Fruit fly (Drosophila melanogaster): Measurements from ENCODE around the gene CG3062.

CG3062 gene

DNA sequence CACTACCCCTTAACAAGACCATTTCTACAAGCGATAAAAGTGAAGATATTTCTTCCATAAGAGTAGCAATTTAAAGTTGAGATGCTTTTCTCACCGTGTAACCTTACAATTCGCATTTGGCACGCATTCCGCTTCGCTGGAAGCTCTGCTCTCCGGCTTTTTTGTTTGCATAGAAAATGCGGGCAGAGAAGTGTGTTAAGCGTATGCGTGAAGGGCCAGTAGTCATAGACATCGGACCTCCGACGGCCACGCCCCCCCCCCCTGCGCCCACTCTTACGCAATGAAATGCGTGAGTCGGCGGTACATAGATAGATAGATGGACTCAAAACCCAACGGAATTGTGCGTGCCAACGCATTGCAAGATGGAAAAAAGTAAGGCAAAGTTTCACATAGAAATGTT is 24.8 kb upstream of the CG3062 start:
- no peak for TF ChIP-seq CG17801 (GFP tag; optimal IDR thresholded peaks at IDR 0.05; ENCODE audit: partially characterized antibody)

DNA sequence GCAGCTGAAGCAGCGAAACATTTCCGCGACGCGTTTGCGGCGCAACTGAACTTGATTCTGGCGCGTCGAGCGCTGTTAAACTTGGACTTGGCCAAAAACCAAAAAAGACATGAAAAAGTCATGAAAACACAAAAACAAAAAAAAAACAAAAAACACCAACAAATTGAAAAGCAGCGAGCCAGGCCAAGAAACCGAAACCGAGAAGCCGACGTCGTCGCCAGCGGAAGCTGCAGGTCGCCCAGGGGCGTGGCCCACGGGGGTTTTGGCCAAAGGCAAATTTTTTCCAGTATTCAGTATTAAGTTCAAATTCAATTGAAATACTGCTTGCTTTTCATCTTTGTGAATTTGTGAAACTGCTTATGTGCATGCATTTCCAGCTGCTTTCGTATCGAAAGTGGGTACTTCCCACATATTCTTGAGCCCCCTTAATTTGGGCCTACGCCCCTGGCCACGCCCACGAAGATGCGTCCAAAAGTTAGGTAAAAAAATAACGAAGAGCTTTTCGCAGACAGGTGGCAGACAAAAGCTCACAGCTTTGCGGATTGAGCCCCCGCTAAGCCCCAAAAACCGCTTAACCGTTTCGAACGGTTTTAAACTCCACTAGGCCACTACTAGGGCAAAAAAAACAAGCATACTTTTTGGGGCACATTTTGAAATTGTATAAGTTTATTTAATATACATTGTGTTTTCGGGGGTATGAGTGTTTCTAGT is 22.1 kb upstream of the CG3062 start, which contains the start of gene CG3009:
TSS of gene CG3009 (minus strand) at position 51 of the 711 bp plus-strand sequence.
- TF ChIP-seq CG17801 (GFP tag; optimal IDR thresholded peaks at IDR 0.05; ENCODE audit: partially characterized antibody) = peak; percentile 91

DNA sequence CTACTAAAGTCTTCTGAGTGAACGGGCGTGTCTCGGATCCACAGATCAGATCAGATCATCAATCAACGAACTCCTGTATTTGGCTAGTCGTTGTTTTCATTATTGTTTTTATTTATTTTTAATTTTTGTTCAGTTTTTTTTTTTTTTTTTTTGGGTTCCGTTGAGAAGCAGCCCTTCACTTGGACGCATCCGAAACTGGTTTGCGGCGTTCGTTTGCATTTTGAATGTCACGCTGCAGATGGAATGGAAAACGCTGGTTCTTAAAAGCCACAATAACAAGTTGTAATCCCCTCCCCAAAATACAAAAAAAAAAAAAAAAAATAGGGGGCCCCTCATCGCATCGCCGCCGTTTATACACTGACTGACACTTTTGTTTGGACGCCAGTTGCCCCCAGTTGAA is 19.4 kb upstream of the CG3062 start:
- TF ChIP-seq CG17801 (GFP tag; optimal IDR thresholded peaks at IDR 0.05; ENCODE audit: partially characterized antibody) = no peak

DNA sequence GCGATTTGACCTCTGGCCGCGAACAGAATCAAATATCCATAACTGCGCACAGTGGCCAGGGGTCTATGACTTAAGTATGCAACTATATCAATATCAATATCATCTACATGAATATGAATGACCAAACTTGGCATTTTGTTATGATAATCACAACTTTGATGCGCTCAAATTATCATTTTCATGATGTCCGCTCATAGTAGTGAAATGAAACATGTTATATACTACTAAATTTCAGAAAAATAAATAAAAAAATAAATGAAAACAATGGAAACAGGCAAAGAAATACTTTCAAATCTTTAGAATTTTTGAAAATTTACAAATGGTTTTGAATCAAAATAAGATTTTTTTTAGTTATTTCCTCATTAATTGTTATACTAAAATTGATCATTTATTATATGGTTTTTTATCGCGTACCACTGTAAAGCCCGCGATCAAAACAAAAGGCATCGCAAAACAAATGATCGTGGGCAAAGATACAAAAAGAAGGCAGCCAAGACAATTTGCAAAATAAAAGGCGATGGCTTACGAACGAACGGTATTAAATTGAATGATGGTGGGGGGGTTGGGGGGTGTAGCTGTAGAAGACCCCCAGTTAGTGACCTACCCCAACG is 16.1 kb upstream of the CG3062 start:
- TF ChIP-seq CG17801 (GFP tag; optimal IDR thresholded peaks at IDR 0.05; ENCODE audit: partially characterized antibody) = peak; percentile 15

DNA sequence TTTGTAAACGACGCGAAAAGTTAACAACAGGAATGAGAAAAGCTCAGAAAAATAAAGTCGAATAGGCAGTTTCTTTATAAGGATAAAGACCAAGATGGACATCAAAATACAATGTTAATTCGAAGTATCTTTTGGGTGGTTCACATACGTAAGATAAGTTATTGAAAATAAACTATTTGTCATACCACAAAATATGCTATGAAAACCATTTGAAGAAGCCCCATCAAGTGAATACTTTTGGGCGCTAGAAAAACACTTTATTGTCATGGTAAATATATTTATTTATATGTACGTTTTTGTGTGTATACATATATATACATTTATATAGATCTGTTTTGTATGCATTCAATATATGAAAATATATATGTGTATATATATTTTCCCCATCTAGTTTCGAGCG is 13.2 kb upstream of the CG3062 start:
- peak; percentile 59 for TF ChIP-seq CG17801 (GFP tag; optimal IDR thresholded peaks at IDR 0.05; ENCODE audit: partially characterized antibody)

DNA sequence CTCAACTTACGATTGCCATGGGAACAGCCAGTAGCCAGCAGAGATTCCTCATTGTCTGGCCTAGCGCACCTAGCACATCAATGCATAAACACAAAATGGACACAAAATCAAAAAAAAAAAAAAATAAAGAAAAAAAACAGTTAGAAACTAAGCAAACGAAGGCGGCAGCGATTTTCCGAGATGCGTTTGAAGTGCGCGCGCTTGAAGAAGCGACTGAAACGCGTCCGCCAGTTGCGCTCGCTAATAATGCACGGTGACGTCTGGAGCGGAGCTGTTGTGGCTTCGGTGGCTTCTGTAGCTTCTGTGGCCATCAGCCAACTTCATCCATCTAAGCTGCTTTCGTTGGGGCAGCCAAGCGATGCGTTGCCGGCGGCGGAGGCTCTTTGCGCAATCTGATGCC is 9.7 kb upstream of the CG3062 start, which contains the start of gene CG15473:
TSS of gene CG15473 (minus strand) at position 101 of the 400 bp plus-strand sequence.
- TF ChIP-seq CG17801 (GFP tag; optimal IDR thresholded peaks at IDR 0.05; ENCODE audit: partially characterized antibody) = no peak

DNA sequence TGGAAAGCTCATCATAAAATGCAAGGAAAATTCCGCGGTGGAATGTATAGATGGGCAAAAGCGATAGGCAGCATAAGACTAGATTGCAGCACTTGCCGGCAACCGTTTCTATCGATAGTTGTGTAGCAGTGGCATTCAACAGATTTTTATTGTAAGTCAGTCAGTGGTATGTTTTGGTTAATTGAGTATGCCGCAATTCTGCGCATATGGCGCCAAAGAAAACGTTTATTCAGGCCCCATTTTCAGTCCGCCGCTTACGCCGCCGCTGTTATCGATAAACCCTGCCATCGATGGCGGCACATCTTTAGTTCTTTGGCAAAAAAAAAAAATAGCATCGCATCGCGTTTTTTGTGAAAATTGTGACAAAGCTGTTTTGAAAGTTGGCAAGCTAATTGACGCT is 5.1 kb upstream of the CG3062 start, which contains the start of the genes Cbp80 and Torsin:
TSS of gene Cbp80 (plus strand) at position 265 of the 400 bp plus-strand sequence.
TSS of gene Torsin (minus strand) at position 282 of the 400 bp plus-strand sequence.
- TF ChIP-seq CG17801 (GFP tag; optimal IDR thresholded peaks at IDR 0.05; ENCODE audit: partially characterized antibody) = peak; percentile 61

DNA sequence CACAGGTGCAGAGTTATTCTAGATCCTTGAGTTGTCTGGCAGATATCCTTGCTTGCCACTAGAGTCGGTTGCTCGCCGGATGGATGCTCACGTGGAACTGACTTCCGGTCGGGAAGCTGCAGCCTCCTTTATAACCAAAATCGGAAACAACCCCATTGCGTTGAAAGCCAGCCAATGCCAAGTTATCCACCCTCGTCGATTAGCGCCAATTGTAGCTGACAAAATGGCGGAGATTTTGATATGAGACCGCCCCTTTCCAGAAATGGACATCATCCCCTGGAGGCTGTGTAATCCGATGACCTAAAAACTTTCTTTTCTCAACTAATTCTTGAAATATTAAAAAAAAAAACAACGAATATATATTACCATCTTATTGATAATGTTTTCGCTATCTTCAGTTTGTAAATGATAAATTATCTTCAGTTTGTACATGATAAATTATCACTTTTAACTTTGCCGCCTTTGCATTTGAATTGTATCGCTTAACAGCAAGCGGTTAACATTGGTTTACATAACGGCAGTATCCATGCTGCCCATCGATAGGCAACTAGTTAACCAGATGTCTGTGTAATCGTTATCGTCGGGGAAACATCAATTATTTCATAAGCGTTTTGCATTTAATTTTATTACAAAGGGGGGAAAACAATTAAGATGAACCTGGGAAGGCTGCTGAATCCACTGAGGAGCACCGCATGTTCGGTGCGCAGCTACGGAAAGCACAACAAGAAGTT is 2.8 kb upstream of the CG3062 start, which contains the start of the genes HLH4C and mRpL30:
TSS of gene HLH4C (minus strand) at position 99 of the 731 bp plus-strand sequence.
TSS of gene mRpL30 (plus strand) at position 556 of the 731 bp plus-strand sequence.
- TF ChIP-seq CG17801 (GFP tag; optimal IDR thresholded peaks at IDR 0.05; ENCODE audit: partially characterized antibody) = peak; percentile 3

DNA sequence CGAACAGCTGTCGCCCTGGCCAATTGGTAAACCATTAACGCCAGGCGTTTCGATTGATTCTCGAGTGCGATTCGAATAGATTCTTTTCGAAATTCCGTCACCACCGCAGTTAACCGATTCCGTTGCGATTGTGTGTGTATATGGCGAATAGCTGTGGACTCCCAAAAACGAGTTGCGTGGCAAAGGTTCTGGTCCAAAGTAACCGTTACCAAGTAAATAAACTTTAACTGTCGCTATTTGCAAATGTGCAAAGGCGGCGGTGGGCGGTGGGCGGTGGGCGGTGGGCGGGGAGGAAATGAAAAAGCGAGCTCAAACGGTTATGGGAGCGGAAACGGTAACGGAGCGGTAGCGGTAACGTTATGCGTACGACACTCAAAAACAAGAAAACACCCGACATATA is 781 bp downstream of the CG3062 start, which contains the start of gene CG3081:
TSS of gene CG3081 (minus strand) at position 101 of the 400 bp plus-strand sequence.
- TF ChIP-seq CG17801 (GFP tag; optimal IDR thresholded peaks at IDR 0.05; ENCODE audit: partially characterized antibody) = no peak

DNA sequence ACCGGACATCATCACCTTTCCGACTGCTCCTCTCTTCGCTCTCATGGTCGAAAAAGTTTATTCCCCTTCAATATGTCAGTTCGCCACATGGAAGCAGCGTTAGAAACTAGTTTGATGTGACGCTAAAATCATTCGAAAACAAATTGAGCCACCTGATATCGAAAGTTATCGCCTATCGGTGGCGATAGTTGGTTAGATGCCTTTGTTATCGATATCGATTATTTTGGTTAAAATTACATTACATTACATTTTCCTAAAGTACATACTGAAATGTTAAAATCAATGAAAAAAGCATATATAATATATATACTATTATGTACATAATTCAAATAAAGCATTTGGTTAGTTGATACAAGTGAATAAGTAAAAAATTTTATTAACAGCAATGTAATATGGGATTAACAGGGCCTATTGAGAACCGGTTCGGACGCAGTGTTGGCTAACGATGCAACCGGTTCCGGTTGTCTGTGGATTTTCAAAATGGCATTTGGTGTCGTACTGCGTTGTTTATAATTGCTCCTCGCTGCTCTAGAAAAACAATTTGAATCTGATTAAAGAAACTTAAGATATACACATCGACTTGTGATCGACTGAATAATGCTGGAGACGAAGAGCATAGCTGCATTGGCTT is 8.7 kb downstream of the CG3062 start, which contains the start of the genes Alms1a and pon:
TSS of gene Alms1a (minus strand) at position 149 of the 631 bp plus-strand sequence.
TSS of gene pon (plus strand) at position 463 of the 631 bp plus-strand sequence.
- TF ChIP-seq CG17801 (GFP tag; optimal IDR thresholded peaks at IDR 0.05; ENCODE audit: partially characterized antibody) = no peak

DNA sequence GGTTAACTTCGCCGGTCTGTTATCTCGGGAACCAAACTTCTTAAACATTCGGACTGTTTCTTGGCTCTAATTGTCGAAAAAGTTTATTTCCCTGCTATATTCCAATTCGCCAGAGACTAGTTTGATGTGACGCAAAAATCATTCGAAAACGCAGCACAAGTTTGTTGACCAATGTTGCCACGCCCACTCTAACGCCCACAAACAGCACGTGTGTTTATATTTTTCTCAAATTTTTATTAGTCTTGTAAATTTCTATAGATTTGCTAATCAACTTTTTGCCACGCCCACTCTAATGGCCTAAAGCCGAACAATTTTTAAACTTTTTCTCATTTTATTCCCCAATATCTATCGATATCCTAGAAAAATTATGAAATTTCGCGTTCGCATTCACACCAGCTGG is 13.8 kb downstream of the CG3062 start, which contains the start of gene Alms1b:
TSS of gene Alms1b (minus strand) at position 101 of the 400 bp plus-strand sequence.
- TF ChIP-seq CG17801 (GFP tag; optimal IDR thresholded peaks at IDR 0.05; ENCODE audit: partially characterized antibody) = no peak

DNA sequence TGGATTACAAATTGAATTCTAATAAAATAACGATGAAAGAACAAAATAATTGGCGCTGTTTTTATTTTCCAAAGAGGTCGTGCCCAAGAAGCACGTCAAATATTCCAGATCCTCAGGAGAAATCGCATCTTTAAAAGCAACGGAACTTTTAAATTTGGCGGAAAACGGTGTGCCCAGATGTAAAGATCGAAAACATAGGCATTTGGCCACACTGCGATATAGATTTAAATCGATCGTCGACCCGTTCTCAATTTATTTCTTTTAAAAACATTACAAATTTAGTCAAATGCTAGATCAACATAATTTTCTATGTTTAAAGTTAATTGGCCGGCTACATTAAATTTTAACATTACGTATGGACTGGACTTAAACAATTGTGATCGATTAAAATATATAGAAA is 17.5 kb downstream of the CG3062 start:
- no peak for TF ChIP-seq CG17801 (GFP tag; optimal IDR thresholded peaks at IDR 0.05; ENCODE audit: partially characterized antibody)

DNA sequence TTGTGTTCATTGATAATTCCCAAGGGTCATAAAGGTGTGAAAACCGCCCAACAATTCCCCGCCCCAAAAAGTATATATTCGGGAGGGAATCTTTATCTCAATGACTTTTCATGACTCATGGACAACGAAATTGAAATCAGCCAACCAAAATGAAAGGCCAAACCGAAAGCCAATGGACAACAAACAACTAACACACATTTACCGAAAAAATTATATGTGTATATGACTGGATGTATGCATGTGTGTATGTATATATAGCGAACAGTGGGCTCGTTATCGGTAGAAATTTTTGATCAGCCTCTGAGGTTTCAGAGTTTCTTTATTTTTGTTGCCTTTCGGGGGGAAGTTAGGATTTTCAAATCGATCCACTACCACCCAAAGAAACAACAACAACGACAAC is 25.8 kb downstream of the CG3062 start:
- no peak for TF ChIP-seq CG17801 (GFP tag; optimal IDR thresholded peaks at IDR 0.05; ENCODE audit: partially characterized antibody)

DNA sequence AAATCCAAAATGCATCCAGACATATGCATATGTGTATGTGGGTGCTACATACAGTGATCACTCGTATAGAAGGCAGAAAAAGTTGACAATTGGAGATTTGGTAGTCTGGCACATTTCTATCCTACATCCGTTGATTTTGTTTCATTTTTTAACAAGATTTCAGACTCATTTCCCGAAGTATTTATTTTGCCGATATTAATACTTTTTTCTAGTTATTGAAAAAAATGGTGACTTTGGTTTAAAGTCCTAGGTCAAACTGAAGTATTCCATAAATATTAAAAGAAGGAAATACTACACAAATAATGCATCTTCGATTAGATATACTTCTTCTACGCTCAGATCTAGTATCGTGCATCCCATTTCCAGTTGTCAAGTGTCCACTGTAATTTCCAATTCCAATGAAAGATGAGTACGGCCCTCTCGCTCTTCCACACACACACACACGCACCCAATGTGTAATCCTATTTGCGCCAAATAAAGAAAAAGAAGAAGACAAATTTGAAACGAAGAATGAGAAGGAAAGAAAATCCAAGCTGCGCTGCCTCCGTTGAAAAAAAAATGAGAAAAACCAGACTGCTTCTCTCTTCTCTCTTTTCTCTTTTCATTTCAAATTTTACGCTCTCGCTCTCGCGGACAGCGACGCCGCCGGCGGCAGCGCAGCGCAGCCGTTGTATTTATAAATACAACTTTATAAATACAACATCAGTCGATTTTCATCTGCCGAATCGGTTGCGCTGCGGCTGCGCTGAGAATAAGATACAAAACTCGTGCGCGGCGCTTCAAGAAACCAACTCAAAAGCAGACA is 27.6 kb downstream of the CG3062 start, which contains the start of gene peb:
TSS of gene peb (plus strand) at position 700 of the 805 bp plus-strand sequence.
- TF ChIP-seq CG17801 (GFP tag; optimal IDR thresholded peaks at IDR 0.05; ENCODE audit: partially characterized antibody) = no peak
